Worm (Caenorhabditis elegans) whole organism, L4 larva: ENCODE data around the gene F57C2.5.
"Not testable (repeated sequence)": the region's sequence is repeated elsewhere in the genome, so short reads cannot be mapped to it uniquely, and the experiment has no call there.

Experiments
- F49E8.2 ChIP-seq: sonication (generic microtip); optimal IDR thresholded peaks from 2 replicates; lab custom pipeline; 2016; ENCODE audit warnings: missing compliant biosample characterization, mild to moderate bottlenecking, missing genetic modification characterization, borderline replicate concordance
- Y105C5A.15 ChIP-seq: fragments of 200-800 bp; sonication (Bioruptor generic); IDR thresholded peaks from 2 replicates; pipeline ENCODE4 v1.3.6; 2022; ENCODE audit warnings: missing genetic modification characterization, missing compliant biosample characterization
- Y48G9A.11 ChIP-seq: fragments of 200-800 bp; sonication (Bioruptor generic); IDR thresholded peaks from 2 replicates; pipeline ENCODE4 v1.3.6; 2022; ENCODE audit warnings: missing genetic modification reagents, missing genetic modification characterization, missing compliant biosample characterization
- Y75B8A.6 ChIP-seq: fragments of 200-800 bp; sonication (Bioruptor generic); IDR thresholded peaks from 2 replicates; pipeline ENCODE4 v1.3.6; 2022; ENCODE audit warnings: missing genetic modification reagents, missing genetic modification characterization, missing compliant biosample characterization
- ZK337.2 ChIP-seq: fragments of 200-800 bp; sonication (Bioruptor generic); IDR thresholded peaks from 2 replicates; pipeline ENCODE4 v1.3.6; 2022; ENCODE audit warnings: missing genetic modification reagents, missing genetic modification characterization, missing compliant biosample characterization
- ZK546.5 ChIP-seq, 2 experiments: sonication (generic microtip); optimal IDR thresholded peaks; 2 replicates each; lab custom pipeline; 2017; ENCODE audit warnings: missing biosample characterization in 2 of 2, missing genetic modification characterization in 2 of 2
- ceh-20 ChIP-seq: fragments of 200-800 bp; sonication (Bioruptor generic); IDR thresholded peaks from 2 replicates; pipeline ENCODE4 v1.3.6; 2022; ENCODE audit warnings: missing genetic modification reagents, missing genetic modification characterization, missing compliant biosample characterization
- ceh-44 ChIP-seq: fragments of 200-800 bp; sonication (Bioruptor generic); IDR thresholded peaks from 2 replicates; pipeline ENCODE4 v1.3.6; 2022; ENCODE audit warnings: missing genetic modification reagents, missing genetic modification characterization, missing compliant biosample characterization
- ctbp-1 ChIP-seq: fragments of 200-800 bp; sonication (Bioruptor generic); IDR thresholded peaks from 2 replicates; pipeline ENCODE4 v1.3.6; 2022; ENCODE audit warnings: missing genetic modification reagents, missing genetic modification characterization, missing compliant biosample characterization
- daf-19 ChIP-seq: fragments of 200-800 bp; sonication (Bioruptor generic); conservative IDR thresholded peaks from 2 replicates; pipeline ENCODE4 v1.3.6; 2022; ENCODE audit warnings: missing genetic modification characterization, missing compliant biosample characterization
- dmd-6 ChIP-seq: fragments of 200-800 bp; sonication (Bioruptor generic); IDR thresholded peaks from 2 replicates; pipeline ENCODE4 v1.3.6; 2022; ENCODE audit warnings: missing genetic modification reagents, missing genetic modification characterization, missing compliant biosample characterization
- dpl-1 ChIP-seq: fragments of 150-350 bp; optimal IDR thresholded peaks from 2 replicates; lab custom pipeline; 2014; ENCODE audit warnings: missing biosample characterization, missing genetic modification reagents, missing genetic modification characterization
- duxl-1 ChIP-seq: sonication (generic microtip); optimal IDR thresholded peaks from 2 replicates; lab custom pipeline; 2016; ENCODE audit warnings: mild to moderate bottlenecking, missing genetic modification characterization, moderate library complexity, missing compliant biosample characterization; ENCODE audit not compliant: poor library complexity
- dve-1 ChIP-seq: sonication (generic microtip); optimal IDR thresholded peaks from 2 replicates; lab custom pipeline; 2017; ENCODE audit warnings: antibody characterized with exemption, mild to moderate bottlenecking, missing genetic modification characterization, missing compliant biosample characterization; ENCODE audit not compliant: insufficient read depth
- fkh-10 ChIP-seq: fragments of 150-350 bp; optimal IDR thresholded peaks from 2 replicates; lab custom pipeline; 2014; ENCODE audit warnings: missing biosample characterization, missing genetic modification reagents, missing genetic modification characterization
- hif-1 ChIP-seq, 2 experiments: sonication (generic microtip); optimal IDR thresholded peaks; 2 replicates each; lab custom pipeline; 2016 to 2017; ENCODE audit warnings: missing compliant biosample characterization in 2 of 2, missing genetic modification characterization in 2 of 2, missing genetic modification reagents in 2 of 2, missing genotype in 2 of 2, mild to moderate bottlenecking in 1 of 2
- hlh-11 ChIP-seq: fragments of 200-800 bp; sonication (Bioruptor generic); optimal IDR thresholded peaks from 2 replicates; lab custom pipeline; 2018; ENCODE audit warnings: mild to moderate bottlenecking, missing genetic modification characterization, missing compliant biosample characterization
- hlh-30 ChIP-seq: sonication (generic microtip); optimal IDR thresholded peaks from 2 replicates; lab custom pipeline; 2017; ENCODE audit warnings: antibody characterized with exemption, mild to moderate bottlenecking, missing genetic modification characterization, missing compliant biosample characterization; ENCODE audit not compliant: insufficient read depth
- jun-1 ChIP-seq: fragments of 150-350 bp; optimal IDR thresholded peaks from 2 replicates; lab custom pipeline; 2014; ENCODE audit warnings: missing biosample characterization, missing genetic modification reagents, missing genetic modification characterization
- lin-1 ChIP-seq: fragments of 200-800 bp; sonication (Bioruptor generic); IDR thresholded peaks from 2 replicates; pipeline ENCODE4 v1.3.6; 2022; ENCODE audit warnings: missing genetic modification reagents, missing genetic modification characterization, missing compliant biosample characterization
- lin-15B ChIP-seq: fragments of 150-350 bp; sonication (generic microtip); optimal IDR thresholded peaks from 3 replicates; lab custom pipeline; 2014; ENCODE audit warnings: missing biosample characterization, missing genetic modification characterization
- lin-38 ChIP-seq: fragments of 200-800 bp; sonication (Bioruptor generic); IDR thresholded peaks from 2 replicates; pipeline ENCODE4 v1.3.6; 2022; ENCODE audit warnings: missing genetic modification reagents, missing genetic modification characterization, missing compliant biosample characterization
- lir-3 ChIP-seq: sonication (generic microtip); optimal IDR thresholded peaks from 2 replicates; lab custom pipeline; 2016; ENCODE audit warnings: mild to moderate bottlenecking, missing genetic modification characterization, missing compliant biosample characterization
- lsy-2 ChIP-seq, 2 experiments: fragments of 150-350 bp in 1 of 2; sonication (generic microtip) in 1 of 2; optimal IDR thresholded peaks; 2 replicates each; lab custom pipeline; 2014 to 2017; ENCODE audit warnings: missing biosample characterization in 2 of 2, missing genetic modification characterization in 2 of 2
- madf-5 ChIP-seq, 2 experiments: fragments of 200-800 bp; sonication (Bioruptor generic); IDR thresholded peaks; 2 replicates each; pipeline ENCODE4 v1.3.6; 2022; ENCODE audit warnings: missing compliant biosample characterization in 2 of 2, missing genetic modification characterization in 2 of 2
- madf-9 ChIP-seq: fragments of 200-800 bp; sonication (Bioruptor generic); conservative IDR thresholded peaks from 2 replicates; pipeline ENCODE4 v1.3.6; 2022; ENCODE audit warnings: missing genetic modification reagents, missing genetic modification characterization, missing compliant biosample characterization
- mdl-1 ChIP-seq, 2 experiments: fragments of 150-350 bp in 1 of 2; sonication (generic microtip) in 1 of 2; optimal IDR thresholded peaks; 2 replicates each; lab custom pipeline; 2014 to 2017; ENCODE audit warnings: missing biosample characterization in 2 of 2, missing genetic modification characterization in 2 of 2
- mdt-29 ChIP-seq: fragments of 200-800 bp; sonication (Bioruptor generic); IDR thresholded peaks from 2 replicates; pipeline ENCODE4 v1.3.6; 2022; ENCODE audit warnings: missing genetic modification reagents, missing genetic modification characterization, missing compliant biosample characterization
- mep-1 ChIP-seq: fragments of 150-350 bp; sonication (generic microtip); optimal IDR thresholded peaks from 3 replicates; lab custom pipeline; 2014; ENCODE audit warnings: missing biosample characterization, missing genetic modification characterization
- mes-2 ChIP-seq: sonication (generic microtip); optimal IDR thresholded peaks from 2 replicates; lab custom pipeline; 2016; ENCODE audit warnings: missing genotype, mild to moderate bottlenecking, missing genetic modification characterization, missing compliant biosample characterization; ENCODE audit not compliant: poor library complexity, severe bottlenecking
- mxl-2 ChIP-seq: fragments of 200-800 bp; sonication (Bioruptor generic); conservative IDR thresholded peaks from 2 replicates; pipeline ENCODE4 v1.3.6; 2022; ENCODE audit warnings: missing genetic modification reagents, missing genetic modification characterization, missing compliant biosample characterization
- nhr-10 ChIP-seq: fragments of 150-350 bp; optimal IDR thresholded peaks from 2 replicates; lab custom pipeline; 2014; ENCODE audit warnings: missing biosample characterization, missing genetic modification characterization
- nhr-102 ChIP-seq: sonication (generic microtip); optimal IDR thresholded peaks from 2 replicates; lab custom pipeline; 2016; ENCODE audit warnings: mild to moderate bottlenecking, missing genetic modification characterization, moderate library complexity, missing compliant biosample characterization
- nhr-11 ChIP-seq: fragments of 150-350 bp; optimal IDR thresholded peaks from 2 replicates; lab custom pipeline; 2014; ENCODE audit warnings: missing biosample characterization, missing genetic modification characterization
- nhr-237 ChIP-seq: sonication (generic microtip); optimal IDR thresholded peaks from 2 replicates; lab custom pipeline; 2017; ENCODE audit warnings: missing biosample characterization, missing genetic modification characterization
- nhr-28 ChIP-seq: fragments of 150-350 bp; optimal IDR thresholded peaks from 2 replicates; lab custom pipeline; 2014; ENCODE audit warnings: missing biosample characterization, missing genetic modification characterization
- nhr-77 ChIP-seq: fragments of 150-350 bp; optimal IDR thresholded peaks from 2 replicates; lab custom pipeline; 2014; ENCODE audit warnings: missing biosample characterization, missing genetic modification characterization
- pha-4 ChIP-seq, 2 experiments: fragments of 150-350 bp in 1 of 2; fragments of 200-800 bp in 1 of 2; sonication (Bioruptor generic) in 1 of 2; IDR thresholded peaks in 1 of 2; optimal IDR thresholded peaks in 1 of 2; 2 replicates each; pipeline versions ENCODE4 v1.3.6 to Lab custom; 2014 to 2022; ENCODE audit warnings: missing genetic modification characterization in 2 of 2, missing genetic modification reagents in 2 of 2, missing biosample characterization in 1 of 2, missing compliant biosample characterization in 1 of 2
- php-3 ChIP-seq: fragments of 200-800 bp; sonication (Bioruptor generic); IDR thresholded peaks from 2 replicates; pipeline ENCODE4 v1.3.6; 2022; ENCODE audit warnings: missing genetic modification reagents, missing genetic modification characterization, missing compliant biosample characterization
- rbr-2 ChIP-seq: sonication (generic microtip); optimal IDR thresholded peaks from 2 replicates; lab custom pipeline; 2016; ENCODE audit warnings: missing genotype, missing genetic modification characterization, missing compliant biosample characterization
- saeg-2 ChIP-seq: fragments of 200-800 bp; sonication (Bioruptor generic); IDR thresholded peaks from 2 replicates; pipeline ENCODE4 v1.3.6; 2022; ENCODE audit warnings: missing genetic modification reagents, missing genetic modification characterization, missing compliant biosample characterization
- sdz-12 ChIP-seq: fragments of 200-800 bp; sonication (Bioruptor generic); optimal IDR thresholded peaks from 2 replicates; lab custom pipeline; 2018; ENCODE audit warnings: mild to moderate bottlenecking, missing genetic modification characterization, missing compliant biosample characterization
- set-16 ChIP-seq: fragments of 200-800 bp; sonication (Bioruptor generic); IDR thresholded peaks from 2 replicates; pipeline ENCODE4 v1.3.6; 2022; ENCODE audit warnings: missing genetic modification reagents, missing genetic modification characterization, missing compliant biosample characterization
- spr-1 ChIP-seq: sonication (generic microtip); optimal IDR thresholded peaks from 2 replicates; lab custom pipeline; 2016; ENCODE audit warnings: mild to moderate bottlenecking, missing genetic modification characterization, missing compliant biosample characterization
- spr-3 ChIP-seq: fragments of 200-800 bp; sonication (Bioruptor generic); optimal IDR thresholded peaks from 2 replicates; lab custom pipeline; 2018; ENCODE audit warnings: mild to moderate bottlenecking, missing genetic modification characterization, missing compliant biosample characterization
- tag-97 ChIP-seq: fragments of 200-800 bp; sonication (Bioruptor generic); IDR thresholded peaks from 2 replicates; pipeline ENCODE4 v1.3.6; 2022; ENCODE audit warnings: missing genetic modification characterization, missing compliant biosample characterization
- vab-7 ChIP-seq: fragments of 200-800 bp; sonication (Bioruptor generic); IDR thresholded peaks from 2 replicates; pipeline ENCODE4 v1.3.6; 2022; ENCODE audit warnings: missing genetic modification reagents, missing genetic modification characterization, missing compliant biosample characterization
- zfp-3 ChIP-seq: fragments of 200-800 bp; sonication (Bioruptor generic); conservative IDR thresholded peaks from 2 replicates; pipeline ENCODE4 v1.3.6; 2022; ENCODE audit warnings: missing genetic modification reagents, missing genetic modification characterization, missing compliant biosample characterization

F57C2.5 gene

DNA sequence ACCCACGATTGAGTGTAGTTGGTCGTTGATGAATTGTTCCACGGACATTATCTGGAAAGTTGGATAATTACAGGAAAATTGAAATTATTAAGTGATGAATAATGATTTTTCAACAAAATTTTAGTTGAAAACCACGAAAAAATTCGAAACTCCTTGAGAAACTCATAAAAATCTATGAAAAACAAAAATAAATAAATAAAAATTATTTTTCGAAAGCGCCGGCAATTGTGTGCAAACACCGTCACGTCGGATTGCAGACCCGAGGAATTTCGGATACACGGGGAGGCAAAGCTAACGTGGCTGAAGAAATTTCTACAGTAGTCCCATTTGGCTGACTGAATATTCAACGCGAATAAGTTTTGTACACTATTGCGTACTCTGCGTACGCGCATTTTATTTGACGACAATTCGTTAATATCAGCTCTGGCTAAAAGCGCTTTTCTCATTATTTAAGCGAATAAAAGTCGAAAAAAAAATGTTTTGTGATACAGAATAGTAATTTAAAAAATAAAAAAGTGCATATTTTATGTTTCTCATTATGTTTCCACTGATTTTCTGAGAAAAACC, 33.6 kb upstream of the F57C2.5 start, which contains the start of gene mog-4 (continued):
- peak; percentile 73 for TF ChIP-seq sdz-12 (GFP tag; lab: Kevin White, UChicago)
- TF ChIP-seq spr-1 (tag; lab: Kevin White, UChicago), result peak; percentile 93
- TF ChIP-seq jun-1, result peak; percentile 40
- TF ChIP-seq Y48G9A.11 (GFP tag; lab: Robert Waterston, UW), result peak; percentile 98
- peak; percentile 79 for TF ChIP-seq dpl-1 (GFP tag; lab: Kevin White, UChicago)
- peak; percentile 97 to 99 for TF ChIP-seq lsy-2 (tag; optimal IDR thresholded peaks at IDR 0.05; lab: Kevin White, UChicago)
- TF ChIP-seq vab-7 (GFP tag; lab: Robert Waterston, UW), result peak; percentile 100
- TF ChIP-seq tag-97 (GFP tag; lab: Robert Waterston, UW), result peak; percentile 100
- TF ChIP-seq ZK337.2 (GFP tag; lab: Robert Waterston, UW), result peak; percentile 100
- peak; percentile 98 for TF ChIP-seq lin-1 (GFP tag; lab: Robert Waterston, UW)
- TF ChIP-seq nhr-28 (tag; lab: Kevin White, UChicago), result peak; percentile 58
- peak; percentile 90 for TF ChIP-seq mep-1 (tag; lab: Kevin White, UChicago)
- peak; percentile 99 for TF ChIP-seq ceh-44 (GFP tag; lab: Robert Waterston, UW)
- TF ChIP-seq nhr-237, result peak; percentile 54
- TF ChIP-seq nhr-11, result peak; percentile 79
- TF ChIP-seq mxl-2 (GFP tag; lab: Robert Waterston, UW), result peak; percentile 94
- peak; percentile 9; the same call in 1 of the 2 replicates for TF ChIP-seq set-16 (GFP tag; lab: Robert Waterston, UW)
- peak in 1 of 2 experiments; percentile 63 for TF ChIP-seq ZK546.5 (tag; optimal IDR thresholded peaks at IDR 0.05; lab: Kevin White, UChicago)
- TF ChIP-seq nhr-10, result peak; percentile 62
- peak; percentile 100 for TF ChIP-seq dmd-6 (GFP tag; lab: Robert Waterston, UW)
- TF ChIP-seq hlh-30 (tag; lab: Kevin White, UChicago), result peak; percentile 71
- TF ChIP-seq zfp-3, result peak; percentile 100
- TF ChIP-seq madf-9, result peak; percentile 100
- peak; percentile 99 for TF ChIP-seq mdt-29 (GFP tag; lab: Robert Waterston, UW)
- TF ChIP-seq hlh-11 (tag; lab: Kevin White, UChicago), result peak; percentile 95
- peak; percentile 99 for TF ChIP-seq nhr-77 (tag; lab: Kevin White, UChicago)
- TF ChIP-seq duxl-1 (tag; lab: Kevin White, UChicago), result peak; percentile 92
- peak; percentile 98 for TF ChIP-seq mes-2 (tag; lab: Kevin White, UChicago)
- peak; percentile 98 for TF ChIP-seq daf-19 (GFP tag; lab: Robert Waterston, UW)
- peak; percentile 61 for TF ChIP-seq lir-3 (tag; lab: Kevin White, UChicago)
- peak; percentile 95 for TF ChIP-seq nhr-102 (tag; lab: Kevin White, UChicago)
- peak in 1 of 2 experiments; percentile 83 for TF ChIP-seq mdl-1 (tag; optimal IDR thresholded peaks at IDR 0.05; lab: Kevin White, UChicago)
- peak; percentile 99 for TF ChIP-seq ctbp-1
- peak; percentile 100 for TF ChIP-seq Y75B8A.6 (GFP tag; lab: Robert Waterston, UW)
- TF ChIP-seq Y105C5A.15 (GFP tag; lab: Robert Waterston, UW), result peak; percentile 89
- TF ChIP-seq lin-38 (GFP tag; lab: Robert Waterston, UW), result peak; percentile 98
- peak; percentile 76 to 96 for TF ChIP-seq hif-1 (tag; optimal IDR thresholded peaks at IDR 0.05; lab: Kevin White, UChicago)
- TF ChIP-seq lin-15B, result peak; percentile 59
- peak; percentile 98 for TF ChIP-seq saeg-2 (GFP tag; lab: Robert Waterston, UW)
- TF ChIP-seq F49E8.2 (tag; lab: Kevin White, UChicago), result peak; percentile 84
- TF ChIP-seq pha-4 (GFP tag; IDR thresholded peaks at IDR 0.05; lab: Robert Waterston, UW), result peak; percentile 99
- TF ChIP-seq pha-4 (tag; optimal IDR thresholded peaks at IDR 0.05; lab: Kevin White, UChicago), result not testable (repeated sequence)
- peak; percentile 99 to 100 for TF ChIP-seq madf-5 (GFP tag; IDR thresholded peaks at IDR 0.05; lab: Robert Waterston, UW)
- TF ChIP-seq php-3, result peak; percentile 99
- TF ChIP-seq dve-1, result peak; percentile 94
- TF ChIP-seq spr-3 (GFP tag; lab: Kevin White, UChicago), result peak; percentile 84
- TF ChIP-seq fkh-10, result peak; percentile 75
- TF ChIP-seq rbr-2 (tag; lab: Kevin White, UChicago), result peak; percentile 98
- peak; percentile 100 for TF ChIP-seq ceh-20 (GFP tag; lab: Robert Waterston, UW)
